Worm (Caenorhabditis elegans) whole organism, L2 larva: ENCODE measurements around the gene daf-31.
A peak's percentile ranks its signal among the peaks of the same experiment; 100 is the strongest.

Source experiments
- Y55F3AM.14 ChIP-seq: fragments of 200-800 bp; sonication (Bioruptor generic); optimal IDR thresholded peaks from 2 replicates; lab custom pipeline; 2018; ENCODE audit warnings: mild to moderate bottlenecking, missing genetic modification characterization, missing compliant biosample characterization
- alr-1 ChIP-seq: fragments of 150-350 bp; optimal IDR thresholded peaks from 2 replicates; lab custom pipeline; 2014; ENCODE audit warnings: missing biosample characterization, missing genetic modification characterization
- fos-1 ChIP-seq: fragments of 150-350 bp; optimal IDR thresholded peaks from 2 replicates; lab custom pipeline; 2014; ENCODE audit warnings: missing biosample characterization, missing genetic modification characterization
- snpc-4 ChIP-seq: fragments of 150-350 bp; optimal IDR thresholded peaks from 2 replicates; lab custom pipeline; 2014; ENCODE audit warnings: missing biosample characterization, missing genetic modification characterization

ce11 chrIV:8241312-8241833 lies 48.7 kb upstream of the daf-31 start:
- TF ChIP-seq fos-1 (tag; lab: Kevin White, UChicago) (peak; percentile 3), snpc-4 (tag; lab: Kevin White, UChicago) (no peak), Y55F3AM.14 (GFP tag; lab: Kevin White, UChicago) (no peak), alr-1 (no peak)
